Worm (Caenorhabditis elegans): ENCODE results near the gene ugt-61.

DNA sequence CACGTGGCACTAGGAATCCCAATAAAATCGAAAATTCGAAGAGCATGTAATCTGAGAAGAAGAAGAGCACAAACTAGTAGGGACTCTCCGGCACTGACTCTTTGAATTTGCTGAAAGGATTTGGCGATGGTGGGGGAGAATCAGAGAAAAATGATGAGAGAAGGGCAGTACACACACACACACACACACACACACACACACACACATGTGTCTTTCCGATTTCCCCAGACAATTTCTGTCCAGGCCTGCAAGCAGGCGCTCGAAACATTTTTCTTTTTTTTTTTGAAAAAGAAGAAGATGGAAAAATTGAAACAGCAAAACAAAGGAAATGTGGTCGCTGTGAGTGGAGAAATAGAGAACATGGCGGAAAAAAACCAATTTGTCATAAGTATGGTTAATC is 12.1 kb upstream of the ugt-61 start, which contains the start of gene tig-2:
- TF ChIP-seq him-1 (tag; optimal IDR thresholded peaks at IDR 0.05) (no peak), dao-5 (tag; optimal IDR thresholded peaks at IDR 0.05) (no peak), W03F9.2 (tag; optimal IDR thresholded peaks at IDR 0.05) (no peak)

Data from whole organism, L4/young adult.